Fruit fly (Drosophila melanogaster) whole organism, embryonic: ENCODE data around the gene uif.
A peak's percentile ranks its signal among the peaks of the same experiment; 100 is the strongest.

Experiments used
- Awh ChIP-seq: fragments of 200-800 bp; sonication (Bioruptor generic); IDR thresholded peaks from 2 replicates; pipeline ENCODE4, ENCODE4 v1.3.6; 2022; ENCODE audit warnings: missing biosample characterization, missing genetic modification characterization
- BEAF-32 ChIP-seq: fragments of 200-800 bp; sonication (Bioruptor generic); optimal IDR thresholded peaks from 3 replicates; lab custom pipeline; 2017; ENCODE audit warnings: missing biosample characterization, missing genetic modification characterization, mild to moderate bottlenecking, moderate library complexity, missing genetic modification reagents
- CG10366 ChIP-seq: fragments of 200-800 bp; sonication (Bioruptor generic); IDR thresholded peaks from 2 replicates; pipeline ENCODE4 v1.3.6; 2022; ENCODE audit warnings: missing biosample characterization, missing genetic modification characterization
- CG12104 ChIP-seq: fragments of 200-800 bp; sonication (Bioruptor generic); optimal IDR thresholded peaks from 3 replicates; lab custom pipeline; 2016; ENCODE audit warnings: missing biosample characterization, missing genetic modification characterization
- CG13775 ChIP-seq: fragments of 200-800 bp; sonication (Bioruptor generic); optimal IDR thresholded peaks from 3 replicates; lab custom pipeline; 2017; ENCODE audit warnings: missing biosample characterization, mild to moderate bottlenecking, missing genetic modification characterization
- CG15696 ChIP-seq: fragments of 200-800 bp; sonication (Bioruptor generic); optimal IDR thresholded peaks from 2 replicates; lab custom pipeline; 2019; ENCODE audit warnings: missing biosample characterization, mild to moderate bottlenecking, missing genetic modification characterization, moderate library complexity
- CG17359 ChIP-seq: fragments of 200-800 bp; sonication (Bioruptor generic); optimal IDR thresholded peaks from 3 replicates; lab custom pipeline; 2018; ENCODE audit warnings: missing biosample characterization, mild to moderate bottlenecking, missing genetic modification characterization, moderate library complexity
- CG2120 ChIP-seq: fragments of 200-800 bp; sonication (Bioruptor generic); optimal IDR thresholded peaks from 3 replicates; lab custom pipeline; 2016; ENCODE audit warnings: missing biosample characterization, missing genetic modification characterization
- CG31441 ChIP-seq: fragments of 200-800 bp; sonication (Bioruptor generic); IDR thresholded peaks from 2 replicates; pipeline ENCODE4 v1.3.6; 2022; ENCODE audit warnings: missing biosample characterization, missing genetic modification characterization
- CG32532 ChIP-seq: fragments of 200-800 bp; sonication (Bioruptor generic); IDR thresholded peaks from 2 replicates; pipeline ENCODE4 v1.3.6; 2022; ENCODE audit warnings: missing biosample characterization, missing genetic modification characterization
- CG32772 ChIP-seq: fragments of 200-800 bp; sonication (Bioruptor generic); IDR thresholded peaks from 2 replicates; pipeline ENCODE4 v1.3.6; 2022; ENCODE audit warnings: missing biosample characterization, missing genetic modification characterization
- CG33557 ChIP-seq: fragments of 200-800 bp; sonication (Bioruptor generic); optimal IDR thresholded peaks from 2 replicates; lab custom pipeline; 2019; ENCODE audit warnings: missing biosample characterization, mild to moderate bottlenecking, missing genetic modification characterization, moderate library complexity
- CG34224 ChIP-seq: fragments of 200-800 bp; sonication (Bioruptor generic); IDR thresholded peaks from 3 replicates; pipeline ENCODE4 v1.3.6; 2022; ENCODE audit warnings: missing biosample characterization, missing genetic modification characterization; ENCODE audit not compliant: partially characterized antibody
- CG3726 ChIP-seq: fragments of 200-800 bp; sonication (Bioruptor generic); IDR thresholded peaks from 3 replicates; pipeline ENCODE4, ENCODE4 v1.3.6; 2022; ENCODE audit warnings: missing biosample characterization, missing genetic modification characterization
- CG4730 ChIP-seq: fragments of 200-800 bp; sonication (Bioruptor generic); IDR thresholded peaks from 2 replicates; pipeline ENCODE4 v1.3.6; 2022; ENCODE audit warnings: missing biosample characterization, missing genetic modification characterization
- CG6175 ChIP-seq: fragments of 200-800 bp; sonication (Bioruptor generic); IDR thresholded peaks from 3 replicates; pipeline ENCODE4 v1.3.6; 2022; ENCODE audit warnings: missing biosample characterization, missing genetic modification characterization
- CG7839 ChIP-seq: fragments of 200-800 bp; sonication (Bioruptor generic); optimal IDR thresholded peaks from 3 replicates; lab custom pipeline; 2018; ENCODE audit warnings: missing biosample characterization, mild to moderate bottlenecking, missing genetic modification characterization, moderate library complexity
- CG9817 ChIP-seq: fragments of 200-800 bp; sonication (Bioruptor generic); optimal IDR thresholded peaks from 2 replicates; lab custom pipeline; 2018; ENCODE audit warnings: missing biosample characterization, mild to moderate bottlenecking, missing genetic modification characterization, moderate library complexity
- CrebB ChIP-seq: fragments of 200-800 bp; sonication (Bioruptor generic); optimal IDR thresholded peaks from 3 replicates; lab custom pipeline; 2018; ENCODE audit warnings: missing biosample characterization, mild to moderate bottlenecking, missing genetic modification characterization
- Dll ChIP-seq: fragments of 200-800 bp; sonication (Bioruptor generic); IDR thresholded peaks from 4 replicates; pipeline ENCODE4 v1.3.6; 2022; ENCODE audit warnings: missing biosample characterization, missing genetic modification characterization; ENCODE audit not compliant: partially characterized antibody
- Dref ChIP-seq: fragments of 200-800 bp; sonication (Bioruptor generic); IDR thresholded peaks from 2 replicates; pipeline ENCODE4 v1.3.6; 2022; ENCODE audit warnings: missing biosample characterization, missing genetic modification characterization
- Gsc ChIP-seq: fragments of 200-800 bp; sonication (Bioruptor generic); IDR thresholded peaks from 2 replicates; pipeline ENCODE4 v1.3.6; 2022; ENCODE audit warnings: missing biosample characterization, missing genetic modification characterization
- HLH4C ChIP-seq: fragments of 200-800 bp; sonication (Bioruptor generic); IDR thresholded peaks from 3 replicates; pipeline ENCODE4 v1.3.6; 2022; ENCODE audit warnings: missing biosample characterization, missing genetic modification characterization; ENCODE audit not compliant: partially characterized antibody
- Hmx ChIP-seq: fragments of 200-800 bp; sonication (Bioruptor generic); optimal IDR thresholded peaks from 2 replicates; lab custom pipeline; 2016; ENCODE audit warnings: missing biosample characterization, missing genetic modification characterization
- NC2β ChIP-seq: fragments of 200-800 bp; sonication (Bioruptor generic); optimal IDR thresholded peaks from 2 replicates; lab custom pipeline; 2016; ENCODE audit warnings: missing biosample characterization, missing genetic modification characterization
- Nf-YA ChIP-seq: fragments of 200-800 bp; sonication (Bioruptor generic); IDR thresholded peaks from 2 replicates; pipeline ENCODE4 v1.3.6; 2022; ENCODE audit warnings: missing biosample characterization, missing genetic modification characterization
- Oaz ChIP-seq: fragments of 200-800 bp; sonication (Bioruptor generic); IDR thresholded peaks from 2 replicates; pipeline ENCODE4 v1.3.6; 2022; ENCODE audit warnings: missing biosample characterization, missing genetic modification characterization
- Pdp1 ChIP-seq, 2 experiments: fragments of 200-800 bp; sonication (Bioruptor generic); optimal IDR thresholded peaks; 3 replicates each; lab custom pipeline; 2016; ENCODE audit warnings: missing biosample characterization in 2 of 2, missing genetic modification characterization in 2 of 2, mild to moderate bottlenecking in 1 of 2, moderate library complexity in 1 of 2
- Scr ChIP-seq: fragments of 200-800 bp; sonication (Bioruptor generic); IDR thresholded peaks from 2 replicates; pipeline ENCODE4 v1.3.6; 2022; ENCODE audit warnings: missing biosample characterization, missing genetic modification characterization; ENCODE audit not compliant: partially characterized antibody
- Tbp ChIP-seq: fragments of >200 bp; optimal IDR thresholded peaks from 2 replicates; lab custom pipeline; 2018; ENCODE audit warnings: missing biosample characterization, missing genetic modification characterization
- Trl ChIP-seq, 3 experiments: fragments of >200 bp in 2 of 3; fragments of 200-800 bp in 1 of 3; sonication (Bioruptor generic) in 1 of 3; optimal IDR thresholded peaks; 2 replicates in 1 of 3; 3 replicates in 2 of 3; lab custom pipeline; 2016 to 2017; ENCODE audit warnings: missing biosample characterization in 1 of 3, missing genetic modification characterization in 1 of 3
- Usf ChIP-seq: fragments of 200-800 bp; sonication (Bioruptor generic); optimal IDR thresholded peaks from 2 replicates; lab custom pipeline; 2017; ENCODE audit warnings: missing genotype, missing biosample characterization, missing genetic modification characterization
- amos ChIP-seq: fragments of 200-800 bp; sonication (Bioruptor generic); IDR thresholded peaks from 2 replicates; pipeline ENCODE4 v1.3.6; 2022; ENCODE audit warnings: missing biosample characterization, missing genetic modification characterization; ENCODE audit not compliant: partially characterized antibody
- ato ChIP-seq: fragments of 200-800 bp; sonication (Bioruptor generic); IDR thresholded peaks from 2 replicates; pipeline ENCODE4 v1.3.6; 2022; ENCODE audit warnings: missing biosample characterization, missing genetic modification characterization; ENCODE audit not compliant: partially characterized antibody
- cas ChIP-seq: fragments of 200-800 bp; sonication (Bioruptor generic); IDR thresholded peaks from 2 replicates; pipeline ENCODE4 v1.3.6; 2022; ENCODE audit warnings: missing biosample characterization, missing genetic modification characterization
- ci ChIP-seq: fragments of 200-800 bp; sonication (Bioruptor generic); IDR thresholded peaks from 3 replicates; pipeline ENCODE4 v1.3.6; 2022; ENCODE audit warnings: missing biosample characterization, missing genetic modification characterization
- croc ChIP-seq: fragments of 200-800 bp; sonication (Bioruptor generic); conservative IDR thresholded peaks from 3 replicates; pipeline ENCODE4 v1.3.6; 2022; ENCODE audit warnings: missing biosample characterization, missing genetic modification characterization
- grn ChIP-seq: fragments of 200-800 bp; sonication (Bioruptor generic); optimal IDR thresholded peaks from 3 replicates; lab custom pipeline; 2017; ENCODE audit warnings: missing biosample characterization, missing genetic modification characterization
- h ChIP-seq: fragments of >200 bp; optimal IDR thresholded peaks from 2 replicates; lab custom pipeline; 2017
- hth ChIP-seq: fragments of >200 bp; optimal IDR thresholded peaks from 2 replicates; lab custom pipeline; 2017; ENCODE audit warnings: inconsistent platforms
- jumu ChIP-seq: fragments of 200-800 bp; sonication (Bioruptor generic); optimal IDR thresholded peaks from 3 replicates; lab custom pipeline; 2016; ENCODE audit warnings: missing biosample characterization, missing genetic modification characterization
- klu ChIP-seq: fragments of 200-800 bp; sonication (Bioruptor generic); IDR thresholded peaks from 2 replicates; pipeline ENCODE4 v1.3.6; 2022; ENCODE audit warnings: missing biosample characterization, missing genetic modification characterization
- lbe ChIP-seq: fragments of 200-800 bp; sonication (Bioruptor generic); optimal IDR thresholded peaks from 2 replicates; lab custom pipeline; 2016; ENCODE audit warnings: missing biosample characterization, mild to moderate bottlenecking, missing genetic modification characterization
- mirr ChIP-seq: fragments of 200-800 bp; sonication (Bioruptor generic); optimal IDR thresholded peaks from 3 replicates; lab custom pipeline; 2018; ENCODE audit warnings: missing biosample characterization, mild to moderate bottlenecking, missing genetic modification characterization
- nom ChIP-seq: fragments of 200-800 bp; sonication (Bioruptor generic); optimal IDR thresholded peaks from 2 replicates; lab custom pipeline; 2017; ENCODE audit warnings: missing biosample characterization, missing genetic modification characterization, mild to moderate bottlenecking, moderate library complexity, missing genetic modification reagents
- ranshi ChIP-seq: fragments of 200-800 bp; sonication (Bioruptor generic); IDR thresholded peaks from 2 replicates; pipeline ENCODE4 v1.3.6; 2022; ENCODE audit warnings: missing biosample characterization, missing genetic modification characterization
- repo ChIP-seq: fragments of 200-800 bp; sonication (Bioruptor generic); optimal IDR thresholded peaks from 2 replicates; lab custom pipeline; 2016; ENCODE audit warnings: missing biosample characterization, missing genetic modification characterization
- ro ChIP-seq: fragments of 200-800 bp; sonication (Bioruptor generic); IDR thresholded peaks from 2 replicates; pipeline ENCODE4 v1.3.6; 2022; ENCODE audit warnings: missing biosample characterization, missing genetic modification characterization
- sd ChIP-seq: fragments of 200-800 bp; sonication (Bioruptor generic); optimal IDR thresholded peaks from 3 replicates; lab custom pipeline; 2018; ENCODE audit warnings: missing biosample characterization, mild to moderate bottlenecking, missing genetic modification characterization, moderate library complexity
- sr ChIP-seq: fragments of 200-800 bp; sonication (Bioruptor generic); IDR thresholded peaks from 3 replicates; pipeline ENCODE4 v1.3.6; 2022; ENCODE audit warnings: missing biosample characterization, missing genetic modification characterization
- tap ChIP-seq: fragments of 200-800 bp; optimal IDR thresholded peaks from 3 replicates; lab custom pipeline; 2019; ENCODE audit warnings: missing biosample characterization, mild to moderate bottlenecking, missing genetic modification characterization, moderate library complexity
- zf30C ChIP-seq: fragments of 200-800 bp; sonication (Bioruptor generic); optimal IDR thresholded peaks from 3 replicates; lab custom pipeline; 2018; ENCODE audit warnings: missing biosample characterization, mild to moderate bottlenecking, missing genetic modification characterization
- zfh1 ChIP-seq: fragments of 200-800 bp; sonication (Bioruptor generic); IDR thresholded peaks from 3 replicates; pipeline ENCODE4 v1.3.6; 2022; ENCODE audit warnings: missing biosample characterization, missing genetic modification characterization

uif gene

DNA sequence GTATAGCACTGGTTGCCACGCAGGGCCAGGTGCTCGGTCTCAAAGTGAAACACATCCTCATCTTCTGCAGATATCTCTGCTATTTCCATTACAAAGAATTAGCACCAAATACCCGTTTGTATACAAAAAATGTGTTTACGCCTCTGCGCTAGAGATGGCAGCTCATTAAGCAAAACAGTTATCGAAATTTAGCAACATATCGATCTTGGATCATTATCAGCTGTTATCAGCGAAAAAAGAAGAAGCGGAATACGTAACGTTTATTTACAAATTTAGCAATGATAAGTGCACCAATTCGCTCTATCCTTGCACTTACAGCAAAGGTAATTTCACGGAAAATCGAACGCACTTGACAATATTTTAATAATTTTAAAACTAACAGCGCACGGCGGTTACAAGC is 50.0 kb downstream of the uif start, which contains the start of the genes Atac1 and Hmgcl (continued):
- TF ChIP-seq nom: no peak
- no peak for TF ChIP-seq Nf-YA
- peak; percentile 18; the same call in 1 of the 3 replicates for TF ChIP-seq HLH4C (GFP tag; lab: Robert Waterston, UW)
- TF ChIP-seq klu (GFP tag; lab: Robert Waterston, UW): no peak
- no peak for TF ChIP-seq ci (GFP tag; lab: Robert Waterston, UW)
- TF ChIP-seq Trl (optimal IDR thresholded peaks at IDR 0.05; lab: Kevin White, UChicago): no peak
- TF ChIP-seq Trl (GFP tag; optimal IDR thresholded peaks at IDR 0.05; lab: Kevin White, UChicago): no peak
- TF ChIP-seq CG15696 (tag; lab: Kevin White, UChicago): no peak
- TF ChIP-seq CrebB (tag; lab: Kevin White, UChicago): no peak
- no peak for TF ChIP-seq tap (tag; lab: Kevin White, UChicago)
- TF ChIP-seq croc (GFP tag; lab: Robert Waterston, UW): no peak
- TF ChIP-seq BEAF-32: peak; percentile 35
- no peak for TF ChIP-seq CG7839
- TF ChIP-seq CG34224 (GFP tag; lab: Robert Waterston, UW): peak; percentile 23; the same call in 1 of the 3 replicates
- TF ChIP-seq amos (GFP tag; lab: Robert Waterston, UW): peak; percentile 6; the same call in 1 of the 2 replicates
- TF ChIP-seq Awh (GFP tag; lab: Robert Waterston, UW): no peak
- TF ChIP-seq hth: no peak
- no peak for TF ChIP-seq CG3726 (GFP tag; lab: Robert Waterston, UW)
- no peak for TF ChIP-seq Tbp (GFP tag; lab: Kevin White, UChicago)
- TF ChIP-seq ro: no peak
- peak; percentile 68 for TF ChIP-seq Dll (GFP tag; lab: Robert Waterston, UW)
- TF ChIP-seq CG4730 (GFP tag; lab: Robert Waterston, UW): no peak
- TF ChIP-seq sd (tag; lab: Kevin White, UChicago): no peak
- no peak for TF ChIP-seq Gsc (GFP tag; lab: Robert Waterston, UW)
- TF ChIP-seq CG9817 (tag; lab: Kevin White, UChicago): no peak
- no peak for TF ChIP-seq CG2120 (GFP tag; lab: Kevin White, UChicago)
- no peak for TF ChIP-seq ranshi
- TF ChIP-seq repo (GFP tag; lab: Kevin White, UChicago): no peak
- TF ChIP-seq CG12104 (GFP tag; lab: Kevin White, UChicago): no peak
- no peak for TF ChIP-seq h
- no peak for TF ChIP-seq CG33557 (GFP tag; lab: Kevin White, UChicago)
- TF ChIP-seq Scr: 0 out of 2 replicates have a peak, but pooled peaks have one; percentile 16
- TF ChIP-seq Oaz: no peak
- peak; percentile 92 for TF ChIP-seq CG13775 (GFP tag; lab: Kevin White, UChicago)
- TF ChIP-seq lbe (GFP tag; lab: Kevin White, UChicago): no peak
- no peak for TF ChIP-seq zf30C
- TF ChIP-seq CG10366 (GFP tag; lab: Robert Waterston, UW): no peak
- no peak for TF ChIP-seq Hmx
- TF ChIP-seq zfh1: no peak
- no peak for TF ChIP-seq CG6175 (GFP tag; lab: Robert Waterston, UW)

DNA sequence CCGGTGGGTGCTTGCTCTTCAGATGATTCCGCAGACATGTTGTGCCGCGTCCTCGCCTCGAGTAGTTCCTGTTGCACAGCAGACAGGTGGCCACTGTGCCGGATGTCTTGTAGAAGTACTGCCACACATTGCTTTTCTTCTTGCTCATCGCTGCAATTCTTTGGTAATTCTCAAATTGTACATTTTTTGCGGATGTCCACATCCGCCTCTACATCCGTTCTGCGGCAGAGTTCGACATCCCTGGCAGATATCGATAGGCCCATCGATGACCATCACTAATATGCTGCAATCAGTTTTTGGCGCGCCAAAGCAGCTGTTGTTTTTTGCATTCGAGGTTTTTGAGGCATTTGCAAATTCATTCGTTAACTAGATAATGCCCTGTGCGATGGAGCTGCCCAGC is 53.4 kb downstream of the uif start, which contains the start of the genes CG13775 and CG3430:
CG13775 (minus strand) TSS at position 226 of the 400 bp plus-strand sequence.
CG3430 (plus strand) TSS at position 284 of the 400 bp plus-strand sequence.
- TF ChIP-seq NC2β (peak; percentile 11), Usf (no peak), Pdp1 (GFP tag; optimal IDR thresholded peaks at IDR 0.05; lab: Kevin White, UChicago) (peak in 1 of 2 experiments; percentile 65), CG32532 (GFP tag; lab: Robert Waterston, UW) (peak; percentile 56; the same call in 1 of the 2 replicates), CG32772 (GFP tag; lab: Robert Waterston, UW) (0 out of 2 replicates have a peak, but pooled peaks have one; percentile 6), ato (GFP tag; lab: Robert Waterston, UW) (peak; percentile 20; the same call in 1 of the 2 replicates), Dref (GFP tag; lab: Robert Waterston, UW) (peak; percentile 81), CG31441 (GFP tag; lab: Robert Waterston, UW) (no peak), grn (GFP tag; lab: Kevin White, UChicago) (no peak), amos (GFP tag; lab: Robert Waterston, UW) (peak; percentile 78), CG17359 (tag; lab: Kevin White, UChicago) (no peak), sr (GFP tag; lab: Robert Waterston, UW) (no peak), mirr (GFP tag; lab: Kevin White, UChicago) (peak; percentile 28), cas (GFP tag; lab: Robert Waterston, UW) (0 out of 2 replicates have a peak, but pooled peaks have one; percentile 32), jumu (GFP tag; lab: Kevin White, UChicago) (peak; percentile 8), Gsc (GFP tag; lab: Robert Waterston, UW) (no peak)
